Fruit fly (Drosophila melanogaster) whole organism, embryonic: ENCODE data around the gene CG6425.

Experiments used
- Antp ChIP-seq: fragments of 200-800 bp; sonication (Bioruptor generic); optimal IDR thresholded peaks from 3 replicates; lab custom pipeline; 2016; ENCODE audit warnings: missing biosample characterization, missing genetic modification characterization
- Atf3 ChIP-seq: fragments of 200-800 bp; sonication (Bioruptor generic); optimal IDR thresholded peaks from 3 replicates; lab custom pipeline; 2016; ENCODE audit warnings: missing biosample characterization, missing genetic modification characterization
- Blimp-1 ChIP-seq: fragments of 200-800 bp; sonication (Bioruptor generic); optimal IDR thresholded peaks from 3 replicates; lab custom pipeline; 2018; ENCODE audit warnings: missing biosample characterization, missing genetic modification characterization, mild to moderate bottlenecking, moderate library complexity, missing genetic modification reagents
- CG10979 ChIP-seq: fragments of 200-800 bp; sonication (Bioruptor generic); optimal IDR thresholded peaks from 2 replicates; lab custom pipeline; 2018; ENCODE audit warnings: missing biosample characterization, mild to moderate bottlenecking, missing genetic modification characterization, moderate library complexity
- CG11093 ChIP-seq: fragments of 200-800 bp; sonication (Bioruptor generic); IDR thresholded peaks from 3 replicates; pipeline ENCODE4 v1.3.6; 2022; ENCODE audit warnings: missing biosample characterization, missing genetic modification characterization
- CG11504 ChIP-seq: fragments of 200-800 bp; sonication (Bioruptor generic); optimal IDR thresholded peaks from 3 replicates; lab custom pipeline; 2019; ENCODE audit warnings: missing biosample characterization, mild to moderate bottlenecking, missing genetic modification characterization, moderate library complexity
- CG12744 ChIP-seq: fragments of 200-800 bp; sonication (Bioruptor generic); optimal IDR thresholded peaks from 2 replicates; lab custom pipeline; 2016; ENCODE audit warnings: missing biosample characterization, missing genetic modification characterization
- CG17328 ChIP-seq: fragments of 200-800 bp; sonication (Bioruptor generic); IDR thresholded peaks from 2 replicates; pipeline ENCODE4 v1.3.6; 2022; ENCODE audit warnings: missing biosample characterization, missing genetic modification characterization
- CG17612 ChIP-seq: fragments of 200-800 bp; sonication (Bioruptor generic); IDR thresholded peaks from 2 replicates; pipeline ENCODE4 v1.3.6; 2022; ENCODE audit warnings: missing biosample characterization, missing genetic modification characterization
- CG1792 ChIP-seq: fragments of 200-800 bp; sonication (Bioruptor generic); optimal IDR thresholded peaks from 2 replicates; lab custom pipeline; 2016; ENCODE audit warnings: missing biosample characterization, missing genetic modification characterization
- CG18599 ChIP-seq: fragments of 200-800 bp; sonication (Bioruptor generic); optimal IDR thresholded peaks from 3 replicates; lab custom pipeline; 2017; ENCODE audit warnings: missing biosample characterization, missing genetic modification characterization, mild to moderate bottlenecking, moderate library complexity, missing genetic modification reagents
- CG2116 ChIP-seq: fragments of 200-800 bp; sonication (Bioruptor generic); optimal IDR thresholded peaks from 3 replicates; lab custom pipeline; 2018; ENCODE audit warnings: missing biosample characterization, mild to moderate bottlenecking, missing genetic modification characterization
- CG2202 ChIP-seq: fragments of 200-800 bp; sonication (Bioruptor generic); optimal IDR thresholded peaks from 2 replicates; lab custom pipeline; 2018; ENCODE audit warnings: missing biosample characterization, mild to moderate bottlenecking, missing genetic modification characterization
- CG2889 ChIP-seq: fragments of 200-800 bp; sonication (Bioruptor generic); IDR thresholded peaks from 3 replicates; pipeline ENCODE4 v1.3.6; 2022; ENCODE audit warnings: missing biosample characterization, missing genetic modification characterization
- CG3163 ChIP-seq: fragments of 200-800 bp; sonication (Bioruptor generic); optimal IDR thresholded peaks from 3 replicates; lab custom pipeline; 2016; ENCODE audit warnings: missing biosample characterization, missing genetic modification characterization
- CG33557 ChIP-seq: fragments of 200-800 bp; sonication (Bioruptor generic); optimal IDR thresholded peaks from 2 replicates; lab custom pipeline; 2019; ENCODE audit warnings: missing biosample characterization, mild to moderate bottlenecking, missing genetic modification characterization, moderate library complexity
- CG4282 ChIP-seq: fragments of 200-800 bp; sonication (Bioruptor generic); optimal IDR thresholded peaks from 2 replicates; lab custom pipeline; 2016; ENCODE audit warnings: missing biosample characterization, missing genetic modification characterization
- CG4424 ChIP-seq: fragments of 200-800 bp; sonication (Bioruptor generic); optimal IDR thresholded peaks from 3 replicates; lab custom pipeline; 2016; ENCODE audit warnings: missing biosample characterization, missing genetic modification characterization
- CG4617 ChIP-seq: fragments of 200-800 bp; sonication (Bioruptor generic); optimal IDR thresholded peaks from 3 replicates; lab custom pipeline; 2016; ENCODE audit warnings: missing biosample characterization, missing genetic modification characterization, borderline replicate concordance
- CG7556 ChIP-seq: fragments of 200-800 bp; sonication (Bioruptor generic); optimal IDR thresholded peaks from 2 replicates; lab custom pipeline; 2017; ENCODE audit warnings: missing biosample characterization, mild to moderate bottlenecking, missing genetic modification characterization
- CG7963 ChIP-seq: fragments of 200-800 bp; sonication (Bioruptor generic); IDR thresholded peaks from 3 replicates; pipeline ENCODE4 v1.3.6; 2022; ENCODE audit warnings: missing biosample characterization, missing genetic modification characterization; ENCODE audit not compliant: partially characterized antibody
- CG8765 ChIP-seq: fragments of 200-800 bp; sonication (Bioruptor generic); IDR thresholded peaks from 2 replicates; pipeline ENCODE4 v1.3.6; 2022; ENCODE audit warnings: missing biosample characterization, missing genetic modification characterization
- Drgx ChIP-seq: fragments of 200-800 bp; sonication (Bioruptor generic); IDR thresholded peaks from 2 replicates; pipeline ENCODE4 v1.3.6; 2022; ENCODE audit warnings: missing biosample characterization, missing genetic modification characterization
- MTF-1 ChIP-seq: fragments of 200-800 bp; sonication (Bioruptor generic); optimal IDR thresholded peaks from 2 replicates; lab custom pipeline; 2018; ENCODE audit warnings: missing biosample characterization, mild to moderate bottlenecking, missing genetic modification characterization, borderline replicate concordance
- NK7.1 ChIP-seq: fragments of 200-800 bp; sonication (Bioruptor generic); optimal IDR thresholded peaks from 3 replicates; lab custom pipeline; 2016; ENCODE audit warnings: missing biosample characterization, missing genetic modification characterization
- Nf-YB ChIP-seq: fragments of 200-800 bp; sonication (Bioruptor generic); optimal IDR thresholded peaks from 3 replicates; lab custom pipeline; 2019; ENCODE audit warnings: missing biosample characterization, mild to moderate bottlenecking, missing genetic modification characterization, moderate library complexity
- Ptx1 ChIP-seq: fragments of 200-800 bp; sonication (Bioruptor generic); IDR thresholded peaks from 2 replicates; pipeline ENCODE4 v1.3.6; 2022; ENCODE audit warnings: missing biosample characterization, missing genetic modification characterization
- Ravus ChIP-seq: fragments of 200-800 bp; sonication (Bioruptor generic); IDR thresholded peaks from 2 replicates; pipeline ENCODE4 v1.3.6; 2022; ENCODE audit warnings: missing biosample characterization, missing genetic modification characterization
- Rfx ChIP-seq: fragments of 200-800 bp; sonication (Bioruptor generic); IDR thresholded peaks from 2 replicates; pipeline ENCODE4 v1.3.6; 2022; ENCODE audit warnings: missing biosample characterization, missing genetic modification characterization
- Scr ChIP-seq: fragments of 200-800 bp; sonication (Bioruptor generic); IDR thresholded peaks from 2 replicates; pipeline ENCODE4 v1.3.6; 2022; ENCODE audit warnings: missing biosample characterization, missing genetic modification characterization; ENCODE audit not compliant: partially characterized antibody
- Sin3A ChIP-seq: fragments of >200 bp; optimal IDR thresholded peaks from 2 replicates; lab custom pipeline; 2018
- Sox100B ChIP-seq: fragments of 200-800 bp; sonication (Bioruptor generic); optimal IDR thresholded peaks from 3 replicates; lab custom pipeline; 2018; ENCODE audit warnings: missing biosample characterization, mild to moderate bottlenecking, missing genetic modification characterization
- Xbp1 ChIP-seq: fragments of 200-800 bp; sonication (Bioruptor generic); optimal IDR thresholded peaks from 3 replicates; lab custom pipeline; 2016; ENCODE audit warnings: missing biosample characterization, mild to moderate bottlenecking, missing genetic modification characterization
- abd-A ChIP-seq: fragments of 200-800 bp; sonication (Bioruptor generic); optimal IDR thresholded peaks from 3 replicates; lab custom pipeline; 2019; ENCODE audit warnings: missing biosample characterization, mild to moderate bottlenecking, missing genetic modification characterization, moderate library complexity
- az2 ChIP-seq: fragments of 200-800 bp; sonication (Bioruptor generic); optimal IDR thresholded peaks from 3 replicates; lab custom pipeline; 2016; ENCODE audit warnings: missing biosample characterization, missing genetic modification characterization
- chn ChIP-seq: fragments of 200-800 bp; sonication (Bioruptor generic); optimal IDR thresholded peaks from 2 replicates; lab custom pipeline; 2016; ENCODE audit warnings: missing biosample characterization, missing genetic modification characterization
- dm ChIP-seq: fragments of 200-800 bp; sonication (Bioruptor generic); optimal IDR thresholded peaks from 3 replicates; lab custom pipeline; 2016; ENCODE audit warnings: missing biosample characterization, missing genetic modification characterization
- dmrt11E ChIP-seq: fragments of 200-800 bp; sonication (Bioruptor generic); optimal IDR thresholded peaks from 3 replicates; lab custom pipeline; 2018; ENCODE audit warnings: missing biosample characterization, mild to moderate bottlenecking, missing genetic modification characterization, moderate library complexity
- dysf ChIP-seq: fragments of 200-800 bp; sonication (Bioruptor generic); IDR thresholded peaks from 3 replicates; pipeline ENCODE4 v1.3.6; 2022; ENCODE audit warnings: missing biosample characterization, missing genetic modification characterization
- en ChIP-seq: fragments of 200-800 bp; sonication (Bioruptor generic); optimal IDR thresholded peaks from 2 replicates; lab custom pipeline; 2016; ENCODE audit warnings: missing biosample characterization, missing genetic modification characterization
- fd102C ChIP-seq: fragments of 200-800 bp; sonication (Bioruptor generic); optimal IDR thresholded peaks from 2 replicates; lab custom pipeline; 2018; ENCODE audit warnings: missing biosample characterization, mild to moderate bottlenecking, missing genetic modification characterization, moderate library complexity
- kah ChIP-seq: fragments of 200-800 bp; sonication (Bioruptor generic); optimal IDR thresholded peaks from 2 replicates; lab custom pipeline; 2018; ENCODE audit warnings: missing biosample characterization, mild to moderate bottlenecking, missing genetic modification characterization
- lov ChIP-seq, 2 experiments: fragments of 200-800 bp in 1 of 2; fragments of >200 bp in 1 of 2; sonication (Bioruptor generic) in 1 of 2; IDR thresholded peaks in 1 of 2; optimal IDR thresholded peaks in 1 of 2; 2 replicates in 1 of 2; 3 replicates in 1 of 2; pipeline versions ENCODE4 v1.3.6 to Lab custom; 2017 to 2022; ENCODE audit warnings: missing biosample characterization in 1 of 2, missing genetic modification characterization in 1 of 2
- onecut ChIP-seq: fragments of 200-800 bp; sonication (Bioruptor generic); IDR thresholded peaks from 2 replicates; pipeline ENCODE4 v1.3.6; 2022; ENCODE audit warnings: missing biosample characterization, missing genetic modification characterization
- pzg ChIP-seq: fragments of 200-800 bp; sonication (Bioruptor generic); optimal IDR thresholded peaks from 3 replicates; lab custom pipeline; 2018; ENCODE audit warnings: missing biosample characterization, mild to moderate bottlenecking, missing genetic modification characterization, moderate library complexity
- sens ChIP-seq: fragments of 200-800 bp; sonication (Bioruptor generic); peaks from one replicate; lab custom pipeline; 2016; ENCODE audit warnings: missing biosample characterization, missing genetic modification characterization
- stwl ChIP-seq: fragments of 200-800 bp; sonication (Bioruptor generic); optimal IDR thresholded peaks from 3 replicates; lab custom pipeline; 2018; ENCODE audit warnings: missing biosample characterization, mild to moderate bottlenecking, missing genetic modification characterization, moderate library complexity
- tx ChIP-seq: fragments of 200-800 bp; sonication (Bioruptor generic); optimal IDR thresholded peaks from 2 replicates; lab custom pipeline; 2016; ENCODE audit warnings: missing biosample characterization, missing genetic modification characterization
- vnd ChIP-seq: fragments of 200-800 bp; sonication (Bioruptor generic); IDR thresholded peaks from 3 replicates; pipeline ENCODE4 v1.3.6; 2022; ENCODE audit warnings: missing biosample characterization, missing genetic modification characterization; ENCODE audit not compliant: partially characterized antibody
- z ChIP-seq: fragments of 200-800 bp; sonication (Bioruptor generic); IDR thresholded peaks from 3 replicates; pipeline ENCODE4 v1.3.6; 2022; ENCODE audit warnings: missing biosample characterization, missing genetic modification characterization

CG6425 gene

DNA sequence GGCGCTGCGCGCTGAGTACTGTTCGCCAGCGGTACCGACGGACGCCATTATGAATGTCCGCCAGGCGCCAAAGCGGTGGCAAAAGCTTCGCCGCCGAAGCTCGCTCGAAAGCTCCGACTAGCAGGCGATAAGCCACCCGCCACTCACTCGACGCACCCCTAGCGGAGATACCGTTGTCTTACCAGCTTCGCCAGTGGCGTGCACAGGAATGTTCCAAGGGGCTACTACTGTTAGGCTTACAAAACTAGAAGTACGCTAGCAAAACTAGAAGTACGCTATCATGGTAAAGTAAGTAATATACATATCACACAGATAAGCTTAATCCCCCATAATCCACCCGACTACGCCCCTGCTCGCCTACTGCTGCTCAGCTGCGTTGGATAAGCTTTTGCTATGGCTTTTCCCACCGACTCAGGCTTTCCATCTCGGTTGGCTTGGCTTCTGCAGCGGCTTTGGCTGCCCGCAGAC is 3.0 kb downstream of the CG6425 start, which contains the start of gene amon (continued):
- no peak for TF ChIP-seq Sin3A (lab: Kevin White, UChicago)
- TF ChIP-seq stwl (tag; lab: Kevin White, UChicago) = no peak
- TF ChIP-seq Nf-YB (GFP tag; lab: Kevin White, UChicago) = peak; percentile 79
- TF ChIP-seq fd102C (GFP tag; lab: Kevin White, UChicago) = peak; percentile 16
- TF ChIP-seq CG4282 (GFP tag; lab: Kevin White, UChicago) = peak; percentile 95
- peak; percentile 97 for TF ChIP-seq Ravus
- no peak for TF ChIP-seq CG33557
- TF ChIP-seq Rfx (GFP tag; lab: Robert Waterston, UW) = peak; percentile 100
- peak; percentile 74 for TF ChIP-seq z (GFP tag; lab: Robert Waterston, UW)
- TF ChIP-seq sens (GFP tag; lab: Kevin White, UChicago) = peak; percentile 99
- peak; percentile 95 for TF ChIP-seq dm (GFP tag; lab: Kevin White, UChicago)
- TF ChIP-seq CG7556 = peak; percentile 99
- TF ChIP-seq onecut (GFP tag; lab: Robert Waterston, UW) = peak; percentile 96
- TF ChIP-seq pzg (GFP tag; lab: Kevin White, UChicago) = peak; percentile 65
- TF ChIP-seq CG12744 = peak; percentile 98
- no peak for TF ChIP-seq CG7963 (GFP tag; lab: Robert Waterston, UW)
- peak; percentile 89 for TF ChIP-seq CG10979 (tag; lab: Kevin White, UChicago)
- TF ChIP-seq CG3163 (GFP tag; lab: Kevin White, UChicago) = peak; percentile 92
- peak; percentile 97 for TF ChIP-seq chn (GFP tag; lab: Kevin White, UChicago)
- TF ChIP-seq CG18599 = peak; percentile 100
- no peak for TF ChIP-seq lov (optimal IDR thresholded peaks at IDR 0.05; lab: Kevin White, UChicago)
- TF ChIP-seq lov (GFP tag; IDR thresholded peaks at IDR 0.05; lab: Robert Waterston, UW) = peak; percentile 97
- TF ChIP-seq CG17328 = peak; percentile 96
- TF ChIP-seq NK7.1 = peak; percentile 98
- peak; percentile 98 for TF ChIP-seq CG11093 (GFP tag; lab: Robert Waterston, UW)
- TF ChIP-seq vnd = no peak
- TF ChIP-seq abd-A (tag; lab: Kevin White, UChicago) = peak; percentile 90
- peak; percentile 98 for TF ChIP-seq CG4424 (GFP tag; lab: Kevin White, UChicago)
- peak; percentile 90 for TF ChIP-seq kah (GFP tag; lab: Kevin White, UChicago)
- peak; percentile 94 for TF ChIP-seq Blimp-1 (GFP tag; lab: Kevin White, UChicago)
- peak; percentile 99 for TF ChIP-seq Ptx1 (GFP tag; lab: Robert Waterston, UW)
- TF ChIP-seq dmrt11E = no peak
- TF ChIP-seq CG11504 = peak; percentile 97
- TF ChIP-seq Antp (GFP tag; lab: Kevin White, UChicago) = peak; percentile 99
- peak; percentile 98 for TF ChIP-seq CG2889
- TF ChIP-seq CG2202 (tag; lab: Kevin White, UChicago) = peak; percentile 61
- TF ChIP-seq az2 (GFP tag; lab: Kevin White, UChicago) = peak; percentile 98
- peak; percentile 95 for TF ChIP-seq CG4617
- TF ChIP-seq dysf (GFP tag; lab: Robert Waterston, UW) = peak; percentile 99
- peak; percentile 96 for TF ChIP-seq Atf3 (GFP tag; lab: Kevin White, UChicago)
- TF ChIP-seq tx = peak; percentile 99
- TF ChIP-seq en (GFP tag; lab: Kevin White, UChicago) = peak; percentile 97
- TF ChIP-seq CG1792 (GFP tag; lab: Kevin White, UChicago) = peak; percentile 98
- peak; percentile 98 for TF ChIP-seq Drgx (GFP tag; lab: Robert Waterston, UW)
- peak; percentile 97 for TF ChIP-seq CG17612 (GFP tag; lab: Robert Waterston, UW)
- peak; percentile 99 for TF ChIP-seq Xbp1
- no peak for TF ChIP-seq Scr (GFP tag; lab: Robert Waterston, UW)
- no peak for TF ChIP-seq Sox100B (GFP tag; lab: Kevin White, UChicago)
- TF ChIP-seq CG2116 = peak; percentile 75
- TF ChIP-seq MTF-1 (GFP tag; lab: Kevin White, UChicago) = peak; percentile 90
- peak; percentile 93 for TF ChIP-seq CG8765 (GFP tag; lab: Robert Waterston, UW)
